Fruit fly (Drosophila melanogaster) whole organism, prepupa: ENCODE data around the gene CG6739.

Experiments
- Blimp-1 ChIP-seq: fragments of 200-800 bp; sonication (Bioruptor generic); optimal IDR thresholded peaks from 3 replicates; lab custom pipeline; 2017; ENCODE audit warnings: missing biosample characterization, missing genetic modification characterization, mild to moderate bottlenecking, moderate library complexity, missing genetic modification reagents
- CG10631 ChIP-seq: fragments of 200-800 bp; sonication (Bioruptor generic); optimal IDR thresholded peaks from 2 replicates; lab custom pipeline; 2016; ENCODE audit warnings: missing biosample characterization, missing genetic modification characterization
- CG10669 ChIP-seq: fragments of 200-800 bp; sonication (Bioruptor generic); optimal IDR thresholded peaks from 3 replicates; lab custom pipeline; 2018; ENCODE audit warnings: missing biosample characterization, mild to moderate bottlenecking, missing genetic modification characterization, moderate library complexity
- CG11294 ChIP-seq: fragments of 200-800 bp; sonication (Bioruptor generic); IDR thresholded peaks from 2 replicates; pipeline ENCODE4 v1.3.6; 2022; ENCODE audit warnings: missing biosample characterization, missing genetic modification characterization
- CG11762 ChIP-seq: fragments of 200-800 bp; sonication (Bioruptor generic); optimal IDR thresholded peaks from 3 replicates; lab custom pipeline; 2016; ENCODE audit warnings: missing biosample characterization, missing genetic modification characterization; ENCODE audit not compliant: insufficient read depth
- CG11902 ChIP-seq: fragments of 200-800 bp; sonication (Bioruptor generic); optimal IDR thresholded peaks from 3 replicates; lab custom pipeline; 2016; ENCODE audit warnings: missing biosample characterization, missing genetic modification characterization
- CG16779 ChIP-seq: fragments of 200-800 bp; sonication (Bioruptor generic); optimal IDR thresholded peaks from 3 replicates; lab custom pipeline; 2017; ENCODE audit warnings: missing biosample characterization, mild to moderate bottlenecking, missing genetic modification characterization
- CG3032 ChIP-seq: fragments of 200-800 bp; optimal IDR thresholded peaks from 2 replicates; lab custom pipeline; 2019; ENCODE audit warnings: missing biosample characterization, mild to moderate bottlenecking, missing genetic modification characterization, moderate library complexity
- CG32006 ChIP-seq: fragments of 200-800 bp; sonication (Bioruptor generic); optimal IDR thresholded peaks from 3 replicates; lab custom pipeline; 2017; ENCODE audit warnings: missing biosample characterization, mild to moderate bottlenecking, missing genetic modification characterization
- CG34406 ChIP-seq: fragments of 200-800 bp; sonication (Bioruptor generic); optimal IDR thresholded peaks from 3 replicates; lab custom pipeline; 2016; ENCODE audit warnings: missing biosample characterization, missing genetic modification characterization
- CG3919 ChIP-seq: fragments of 200-800 bp; sonication (Bioruptor generic); optimal IDR thresholded peaks from 3 replicates; lab custom pipeline; 2016; ENCODE audit warnings: missing biosample characterization, missing genetic modification characterization
- CG4318 ChIP-seq: fragments of 200-800 bp; sonication (Bioruptor generic); optimal IDR thresholded peaks from 3 replicates; lab custom pipeline; 2017; ENCODE audit warnings: missing biosample characterization, mild to moderate bottlenecking, missing genetic modification characterization
- CG6163 ChIP-seq: fragments of 200-800 bp; sonication (Bioruptor generic); IDR thresholded peaks from 3 replicates; pipeline ENCODE4 v1.3.6; 2022; ENCODE audit warnings: missing biosample characterization, missing genetic modification characterization
- CG6276 ChIP-seq: fragments of 200-800 bp; sonication (Bioruptor generic); optimal IDR thresholded peaks from 2 replicates; lab custom pipeline; 2017; ENCODE audit warnings: missing biosample characterization, mild to moderate bottlenecking, missing genetic modification characterization
- CG6792 ChIP-seq: fragments of 200-800 bp; sonication (Bioruptor generic); optimal IDR thresholded peaks from 3 replicates; lab custom pipeline; 2016; ENCODE audit warnings: missing biosample characterization, missing genetic modification characterization
- CG6808 ChIP-seq: fragments of 200-800 bp; sonication (Bioruptor generic); optimal IDR thresholded peaks from 3 replicates; lab custom pipeline; 2017; ENCODE audit warnings: missing biosample characterization, missing genetic modification characterization, mild to moderate bottlenecking, moderate library complexity, missing genetic modification reagents
- CG6854 ChIP-seq: fragments of 200-800 bp; sonication (Bioruptor generic); optimal IDR thresholded peaks from 2 replicates; lab custom pipeline; 2017; ENCODE audit warnings: missing biosample characterization, mild to moderate bottlenecking, missing genetic modification characterization
- CG8319 ChIP-seq: fragments of 200-800 bp; sonication (Bioruptor generic); optimal IDR thresholded peaks from 3 replicates; lab custom pipeline; 2016; ENCODE audit warnings: missing biosample characterization, missing genetic modification characterization
- CG8632 ChIP-seq: fragments of 200-800 bp; sonication (Bioruptor generic); optimal IDR thresholded peaks from 3 replicates; lab custom pipeline; 2016; ENCODE audit warnings: missing biosample characterization, missing genetic modification characterization
- CG9139 ChIP-seq: fragments of 200-800 bp; sonication (Bioruptor generic); optimal IDR thresholded peaks from 3 replicates; lab custom pipeline; 2017; ENCODE audit warnings: missing biosample characterization, mild to moderate bottlenecking, missing genetic modification characterization
- Eip75B ChIP-seq: fragments of 200-800 bp; sonication (Bioruptor generic); optimal IDR thresholded peaks from 3 replicates; lab custom pipeline; 2016; ENCODE audit warnings: missing biosample characterization, missing genetic modification characterization
- Eip78C ChIP-seq: fragments of 200-800 bp; sonication (Bioruptor generic); peaks from one replicate; lab custom pipeline; 2016; ENCODE audit warnings: missing biosample characterization, missing genetic modification characterization
- Ets21C ChIP-seq: fragments of 200-800 bp; sonication (Bioruptor generic); optimal IDR thresholded peaks from 3 replicates; lab custom pipeline; 2016; ENCODE audit warnings: missing biosample characterization, missing genetic modification characterization
- Ets96B ChIP-seq: fragments of 200-800 bp; optimal IDR thresholded peaks from 2 replicates; lab custom pipeline; 2019; ENCODE audit warnings: missing biosample characterization, mild to moderate bottlenecking, missing genetic modification characterization, moderate library complexity
- Gug ChIP-seq: fragments of 200-800 bp; sonication (Bioruptor generic); IDR thresholded peaks from 2 replicates; pipeline ENCODE4 v1.3.6; 2022; ENCODE audit warnings: missing biosample characterization, missing genetic modification characterization
- Hr38 ChIP-seq: sonication (Bioruptor generic); optimal IDR thresholded peaks from 2 replicates; lab custom pipeline; 2016; ENCODE audit warnings: missing biosample characterization, missing genetic modification characterization
- Hr4 ChIP-seq: fragments of 200-800 bp; sonication (Bioruptor generic); optimal IDR thresholded peaks from 3 replicates; lab custom pipeline; 2016; ENCODE audit warnings: missing biosample characterization, missing genetic modification characterization
- Met ChIP-seq: fragments of 200-800 bp; sonication (Bioruptor generic); optimal IDR thresholded peaks from 3 replicates; lab custom pipeline; 2016; ENCODE audit warnings: missing biosample characterization, missing genetic modification characterization
- OdsH ChIP-seq: fragments of 200-800 bp; sonication (Bioruptor generic); optimal IDR thresholded peaks from 3 replicates; lab custom pipeline; 2016; ENCODE audit warnings: missing biosample characterization, missing genetic modification characterization
- Smox ChIP-seq: fragments of 200-800 bp; sonication (Bioruptor generic); optimal IDR thresholded peaks from 3 replicates; lab custom pipeline; 2016; ENCODE audit warnings: missing biosample characterization, missing genetic modification characterization
- Sox102F ChIP-seq: fragments of 200-800 bp; sonication (Bioruptor generic); optimal IDR thresholded peaks from 2 replicates; lab custom pipeline; 2016; ENCODE audit warnings: missing biosample characterization, mild to moderate bottlenecking, missing genetic modification characterization
- achi ChIP-seq: fragments of 200-800 bp; sonication (Bioruptor generic); optimal IDR thresholded peaks from 3 replicates; lab custom pipeline; 2016; ENCODE audit warnings: missing biosample characterization, missing genetic modification characterization
- acj6 ChIP-seq: fragments of 200-800 bp; sonication (Bioruptor generic); optimal IDR thresholded peaks from 3 replicates; lab custom pipeline; 2016; ENCODE audit warnings: missing biosample characterization, missing genetic modification characterization
- cyc ChIP-seq: fragments of 200-800 bp; sonication (Bioruptor generic); optimal IDR thresholded peaks from 3 replicates; lab custom pipeline; 2016; ENCODE audit warnings: missing biosample characterization, missing genetic modification characterization
- dac ChIP-seq: fragments of 200-800 bp; sonication (Bioruptor generic); optimal IDR thresholded peaks from 2 replicates; lab custom pipeline; 2017; ENCODE audit warnings: missing biosample characterization, mild to moderate bottlenecking, missing genetic modification characterization
- dsx ChIP-seq: fragments of 200-800 bp; optimal IDR thresholded peaks from 3 replicates; lab custom pipeline; 2019; ENCODE audit warnings: missing biosample characterization, mild to moderate bottlenecking, missing genetic modification characterization, moderate library complexity; ENCODE audit not compliant: poor library complexity, severe bottlenecking
- eg ChIP-seq: fragments of 200-800 bp; sonication (Bioruptor generic); IDR thresholded peaks from 3 replicates; pipeline ENCODE4 v1.3.6; 2022; ENCODE audit warnings: missing biosample characterization, missing genetic modification characterization
- esn ChIP-seq: fragments of 200-800 bp; sonication (Bioruptor generic); optimal IDR thresholded peaks from 2 replicates; lab custom pipeline; 2016; ENCODE audit warnings: missing biosample characterization, mild to moderate bottlenecking, missing genetic modification characterization, moderate library complexity
- fd59A ChIP-seq: fragments of 200-800 bp; sonication (Bioruptor generic); optimal IDR thresholded peaks from 2 replicates; lab custom pipeline; 2017; ENCODE audit warnings: missing biosample characterization, mild to moderate bottlenecking, missing genetic modification characterization, missing genetic modification reagents
- fd85E ChIP-seq: fragments of 200-800 bp; sonication (Bioruptor generic); optimal IDR thresholded peaks from 3 replicates; lab custom pipeline; 2016; ENCODE audit warnings: missing biosample characterization, missing genetic modification characterization
- fkh ChIP-seq: fragments of 200-800 bp; sonication (Bioruptor generic); optimal IDR thresholded peaks from 3 replicates; lab custom pipeline; 2017; ENCODE audit warnings: missing biosample characterization, mild to moderate bottlenecking, missing genetic modification characterization, moderate library complexity
- lz ChIP-seq: fragments of 200-800 bp; sonication (Bioruptor generic); optimal IDR thresholded peaks from 3 replicates; lab custom pipeline; 2016; ENCODE audit warnings: missing biosample characterization, missing genetic modification characterization
- net ChIP-seq: fragments of 200-800 bp; sonication (Bioruptor generic); optimal IDR thresholded peaks from 3 replicates; lab custom pipeline; 2016; ENCODE audit warnings: missing biosample characterization, missing genetic modification characterization
- pdm3 ChIP-seq: fragments of 200-800 bp; sonication (Bioruptor generic); optimal IDR thresholded peaks from 3 replicates; lab custom pipeline; 2016; ENCODE audit warnings: missing biosample characterization, missing genetic modification characterization
- salr ChIP-seq, 2 experiments: fragments of 200-800 bp; sonication (Bioruptor generic); optimal IDR thresholded peaks; 3 replicates each; lab custom pipeline; 2016 to 2018; ENCODE audit warnings: missing biosample characterization in 2 of 2, missing genetic modification characterization in 2 of 2, mild to moderate bottlenecking in 1 of 2
- spab ChIP-seq: fragments of 200-800 bp; sonication (Bioruptor generic); optimal IDR thresholded peaks from 2 replicates; lab custom pipeline; 2017; ENCODE audit warnings: missing biosample characterization, mild to moderate bottlenecking, missing genetic modification characterization, missing genetic modification reagents
- svp ChIP-seq: fragments of 200-800 bp; sonication (Bioruptor generic); peaks from one replicate; lab custom pipeline; 2016; ENCODE audit warnings: missing biosample characterization, missing genetic modification characterization
- vri ChIP-seq: fragments of 200-800 bp; sonication (Bioruptor generic); optimal IDR thresholded peaks from 3 replicates; lab custom pipeline; 2016; ENCODE audit warnings: missing biosample characterization, mild to moderate bottlenecking, missing genetic modification characterization

CG6739 gene

DNA sequence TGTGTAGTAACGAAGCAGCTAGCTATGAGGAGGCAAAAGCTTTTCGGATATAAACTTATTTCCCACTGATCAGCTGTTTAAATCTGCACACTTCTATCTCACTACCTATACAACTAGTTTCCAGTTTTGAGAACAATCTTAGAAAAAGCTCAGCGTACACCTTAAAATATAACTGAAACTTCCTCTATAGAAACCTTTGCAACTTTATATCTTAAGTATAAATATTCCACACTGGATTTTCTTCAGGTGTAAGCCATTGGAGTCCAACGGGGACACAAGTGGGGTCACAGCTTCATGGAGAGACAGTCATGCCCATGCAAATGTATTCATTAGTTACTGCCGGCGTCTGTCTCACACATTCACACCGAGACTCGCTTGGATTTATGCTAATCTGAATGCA is 9.9 kb upstream of the CG6739 start (continued):
- no peak for TF ChIP-seq fd85E (GFP tag; lab: Kevin White, UChicago)
- TF ChIP-seq acj6 (GFP tag; lab: Kevin White, UChicago): no peak
- TF ChIP-seq Sox102F (GFP tag; lab: Kevin White, UChicago): no peak
- peak; percentile 61 for TF ChIP-seq Hr4 (GFP tag; lab: Kevin White, UChicago)
- no peak for TF ChIP-seq CG6792
- TF ChIP-seq CG6276 (GFP tag; lab: Kevin White, UChicago): peak; percentile 39
- no peak for TF ChIP-seq CG6808 (GFP tag; lab: Kevin White, UChicago)
- TF ChIP-seq CG16779: no peak
- TF ChIP-seq CG34406: no peak
- no peak for TF ChIP-seq esn (GFP tag; lab: Kevin White, UChicago)
- peak; percentile 21 for TF ChIP-seq CG3919 (GFP tag; lab: Kevin White, UChicago)
- TF ChIP-seq CG11902: no peak
- TF ChIP-seq fkh (GFP tag; lab: Kevin White, UChicago): no peak
- TF ChIP-seq Ets21C (GFP tag; lab: Kevin White, UChicago): no peak
- no peak for TF ChIP-seq CG3032 (tag; lab: Kevin White, UChicago)
- TF ChIP-seq lz (GFP tag; lab: Kevin White, UChicago): no peak

DNA sequence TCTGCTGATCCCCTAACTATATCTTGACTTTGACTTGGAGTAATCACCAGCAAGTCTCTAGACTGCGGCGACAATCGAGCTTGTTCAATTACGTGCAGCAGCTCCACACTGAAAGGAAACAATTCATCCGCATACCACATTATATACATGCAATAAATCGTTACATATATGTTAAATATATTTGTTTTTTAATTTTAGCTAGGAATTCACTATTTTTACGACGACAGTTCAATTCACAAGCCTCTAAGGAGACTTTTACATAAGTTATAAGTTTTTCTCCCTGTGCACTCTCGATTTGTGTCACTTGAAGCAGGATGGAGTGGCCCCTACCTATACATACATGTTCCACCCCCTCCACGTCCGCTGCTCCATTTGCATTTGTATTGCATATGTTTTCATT is 9.5 kb upstream of the CG6739 start:
- TF ChIP-seq eg (GFP tag; lab: Robert Waterston, UW): peak; percentile 92
- peak; percentile 88 for TF ChIP-seq CG6163 (GFP tag; lab: Robert Waterston, UW)
- TF ChIP-seq acj6 (GFP tag; lab: Kevin White, UChicago): peak; percentile 32
- no peak for TF ChIP-seq Smox
- TF ChIP-seq CG9139 (GFP tag; lab: Kevin White, UChicago): no peak
- TF ChIP-seq esn (GFP tag; lab: Kevin White, UChicago): no peak
- TF ChIP-seq Eip75B (GFP tag; lab: Kevin White, UChicago): no peak
- TF ChIP-seq dsx (GFP tag; lab: Kevin White, UChicago): peak; percentile 37
- TF ChIP-seq CG6854 (GFP tag; lab: Kevin White, UChicago): no peak
- TF ChIP-seq dac (GFP tag; lab: Kevin White, UChicago): no peak
- peak; percentile 76 for TF ChIP-seq CG11294 (GFP tag; lab: Robert Waterston, UW)
- TF ChIP-seq Ets21C (GFP tag; lab: Kevin White, UChicago): no peak
- TF ChIP-seq CG34406: peak; percentile 32
- TF ChIP-seq vri: no peak
- peak; percentile 55 for TF ChIP-seq CG3032 (tag; lab: Kevin White, UChicago)
- peak; percentile 48 for TF ChIP-seq CG4318
- TF ChIP-seq Ets96B (tag; lab: Kevin White, UChicago): peak; percentile 84
- peak; percentile 75 for TF ChIP-seq CG32006 (GFP tag; lab: Kevin White, UChicago)
- no peak for TF ChIP-seq CG3919 (GFP tag; lab: Kevin White, UChicago)
- TF ChIP-seq fd85E (GFP tag; lab: Kevin White, UChicago): no peak
- peak; percentile 20 for TF ChIP-seq CG11762
- TF ChIP-seq Hr4 (GFP tag; lab: Kevin White, UChicago): peak; percentile 42
- TF ChIP-seq fd59A: peak; percentile 23
- no peak for TF ChIP-seq CG11902
- TF ChIP-seq spab (GFP tag; lab: Kevin White, UChicago): peak; percentile 18
- TF ChIP-seq svp (GFP tag; lab: Kevin White, UChicago): peak; percentile 23
- peak; percentile 58 for TF ChIP-seq achi (GFP tag; lab: Kevin White, UChicago)
- TF ChIP-seq CG6792: peak; percentile 25
- no peak for TF ChIP-seq cyc
- TF ChIP-seq net: no peak
- TF ChIP-seq Sox102F (GFP tag; lab: Kevin White, UChicago): no peak
- no peak for TF ChIP-seq Met (GFP tag; lab: Kevin White, UChicago)
- peak; percentile 39 for TF ChIP-seq CG10669 (GFP tag; lab: Kevin White, UChicago)
- TF ChIP-seq lz (GFP tag; lab: Kevin White, UChicago): no peak
- TF ChIP-seq Eip78C: peak; percentile 59
- TF ChIP-seq CG10631: peak; percentile 60
- TF ChIP-seq CG8632 (GFP tag; lab: Kevin White, UChicago): peak; percentile 25
- no peak for TF ChIP-seq Blimp-1 (GFP tag; lab: Kevin White, UChicago)
- TF ChIP-seq salr (GFP tag; optimal IDR thresholded peaks at IDR 0.05; lab: Kevin White, UChicago): peak in 1 of 2 experiments; percentile 7
- no peak for TF ChIP-seq CG8319 (GFP tag; lab: Kevin White, UChicago)
- no peak for TF ChIP-seq CG16779
- TF ChIP-seq pdm3: no peak
- TF ChIP-seq Gug (GFP tag; lab: Robert Waterston, UW): peak; percentile 91
- TF ChIP-seq Hr38: no peak
- TF ChIP-seq OdsH: peak; percentile 42
- TF ChIP-seq CG6276 (GFP tag; lab: Kevin White, UChicago): peak; percentile 47
